Worm (Caenorhabditis elegans) whole organism, L4 larva: ENCODE data around the gene gpr-1.

Experiments
- R02D3.7 ChIP-seq: fragments of 150-350 bp; sonication (generic microtip); optimal IDR thresholded peaks from 3 replicates; lab custom pipeline; 2014; ENCODE audit warnings: missing biosample characterization, missing genetic modification characterization
- ama-1 ChIP-seq: fragments of 150-350 bp; optimal IDR thresholded peaks from 2 replicates; lab custom pipeline; 2014; ENCODE audit warnings: inconsistent platforms, mixed read lengths
- ceh-20 ChIP-seq: fragments of 200-800 bp; sonication (Bioruptor generic); IDR thresholded peaks from 2 replicates; pipeline ENCODE4 v1.3.6; 2022; ENCODE audit warnings: missing genetic modification reagents, missing genetic modification characterization, missing compliant biosample characterization
- dmd-6 ChIP-seq: fragments of 200-800 bp; sonication (Bioruptor generic); IDR thresholded peaks from 2 replicates; pipeline ENCODE4 v1.3.6; 2022; ENCODE audit warnings: missing genetic modification reagents, missing genetic modification characterization, missing compliant biosample characterization
- fos-1 ChIP-seq: fragments of 150-350 bp; optimal IDR thresholded peaks from 2 replicates; lab custom pipeline; 2014; ENCODE audit warnings: missing biosample characterization, missing genetic modification characterization
- lsy-2 ChIP-seq, 2 experiments: fragments of 150-350 bp in 1 of 2; sonication (generic microtip) in 1 of 2; optimal IDR thresholded peaks; 2 replicates each; lab custom pipeline; 2014 to 2017; ENCODE audit warnings: missing biosample characterization in 2 of 2, missing genetic modification characterization in 2 of 2
- nhr-6 ChIP-seq: fragments of 150-350 bp; optimal IDR thresholded peaks from 2 replicates; lab custom pipeline; 2014; ENCODE audit warnings: missing biosample characterization, missing genetic modification characterization
- pqm-1 ChIP-seq: sonication (generic microtip); optimal IDR thresholded peaks from 2 replicates; lab custom pipeline; 2017; ENCODE audit warnings: missing biosample characterization, missing genetic modification characterization

DNA sequence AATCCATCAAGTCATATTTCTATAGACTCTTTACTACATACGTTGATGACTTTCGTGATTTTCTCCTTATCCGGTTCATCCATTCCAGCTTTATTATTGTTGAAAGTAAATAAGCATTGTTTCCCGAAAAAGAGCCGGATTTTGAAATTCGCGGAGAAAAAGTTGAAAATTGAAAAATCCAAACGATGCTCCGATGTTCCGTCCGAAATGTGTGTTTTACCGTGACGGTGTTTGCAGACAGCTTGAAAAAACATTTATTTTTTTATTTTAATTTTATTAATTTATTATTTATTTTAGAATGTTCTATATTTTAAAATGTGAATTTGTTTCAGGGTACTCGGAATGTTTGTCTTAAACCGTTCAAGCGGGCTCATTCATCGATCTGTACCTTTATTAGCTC is 2.1 kb downstream of the gpr-1 start, which contains the start of gene dnj-10:
- no peak for TF ChIP-seq nhr-6
- no peak for TF ChIP-seq dmd-6 (GFP tag; lab: Robert Waterston, UW)
- no peak for TF ChIP-seq ama-1
- no peak for TF ChIP-seq pqm-1 (tag; lab: Kevin White, UChicago)
- TF ChIP-seq R02D3.7 (tag; lab: Kevin White, UChicago) = no peak
- no peak for TF ChIP-seq ceh-20 (GFP tag; lab: Robert Waterston, UW)
- TF ChIP-seq fos-1 (tag; lab: Kevin White, UChicago) = no peak
- peak in 1 of 2 experiments; percentile 84 for TF ChIP-seq lsy-2 (tag; optimal IDR thresholded peaks at IDR 0.05; lab: Kevin White, UChicago)
